Fruit fly (Drosophila melanogaster) whole organism, wandering third instar larva: ENCODE data around the gene CycJ.

Experiments used
- Hr78 ChIP-seq: fragments of >200 bp; optimal IDR thresholded peaks from 2 replicates; lab custom pipeline; 2017; ENCODE audit warnings: missing biosample characterization, missing genetic modification characterization
- br ChIP-seq: fragments of 200-800 bp; sonication (Bioruptor generic); optimal IDR thresholded peaks from 2 replicates; lab custom pipeline; 2016; ENCODE audit warnings: missing biosample characterization, missing genetic modification characterization
- dmrt93B ChIP-seq: fragments of 200-800 bp; sonication (Bioruptor generic); optimal IDR thresholded peaks from 2 replicates; lab custom pipeline; 2018; ENCODE audit warnings: missing biosample characterization, mild to moderate bottlenecking, missing genetic modification characterization
- pan ChIP-seq: fragments of >200 bp; optimal IDR thresholded peaks from 2 replicates; lab custom pipeline; 2017

- TF ChIP-seq Hr78 (GFP tag; lab: Kevin White, UChicago) = no peak
- no peak for TF ChIP-seq dmrt93B (GFP tag; lab: Kevin White, UChicago)
- no peak for TF ChIP-seq br (GFP tag; lab: Kevin White, UChicago)
- no peak for TF ChIP-seq pan
Measured at dm6 chr3L:3469709-3470108, 3.5 kb downstream of the CycJ start.
